Fruit fly (Drosophila melanogaster): ENCODE data around the gene CG42558.

- no peak for TF ChIP-seq CG5204 (GFP tag; optimal IDR thresholded peaks at IDR 0.05)
- TF ChIP-seq Mnt (GFP tag; optimal IDR thresholded peaks at IDR 0.05) = no peak
- TF ChIP-seq bab1 (GFP tag; optimal IDR thresholded peaks at IDR 0.05) = no peak
- no peak for TF ChIP-seq pad (GFP tag; optimal IDR thresholded peaks at IDR 0.05)
- no peak for TF ChIP-seq CG33017 (tag; optimal IDR thresholded peaks at IDR 0.05)
- no peak for TF ChIP-seq CG1620 (GFP tag; optimal IDR thresholded peaks at IDR 0.05)
Measured at dm6 chr3R:29983886-29984285, 50.8 kb downstream of the CG42558 start.

Measured in whole organism, adult.